Worm (Caenorhabditis elegans) whole organism, early embryonic: Measurements from ENCODE around the gene W05E10.2.
A peak's percentile ranks its signal among the peaks of the same experiment; 100 is the strongest.

Experiments used
- B0310.2 ChIP-seq: sonication (generic microtip); optimal IDR thresholded peaks from 2 replicates; lab custom pipeline; 2016; ENCODE audit warnings: mild to moderate bottlenecking, missing genetic modification characterization, missing compliant biosample characterization
- F13C5.2 ChIP-seq: sonication (generic microtip); optimal IDR thresholded peaks from 2 replicates; lab custom pipeline; 2017; ENCODE audit warnings: mild to moderate bottlenecking, missing genetic modification characterization, inconsistent platforms, missing compliant biosample characterization
- aly-1 ChIP-seq: sonication (generic microtip); optimal IDR thresholded peaks from 2 replicates; lab custom pipeline; 2016; ENCODE audit warnings: missing genetic modification characterization, missing compliant biosample characterization
- ama-1 ChIP-seq: fragments of 150-350 bp; optimal IDR thresholded peaks from 2 replicates; lab custom pipeline; 2014
- ceh-13 ChIP-seq: fragments of 200-800 bp; sonication (Bioruptor generic); optimal IDR thresholded peaks from 2 replicates; lab custom pipeline; 2018; ENCODE audit warnings: mild to moderate bottlenecking, missing genetic modification characterization, missing compliant biosample characterization
- ceh-36 ChIP-seq: sonication (generic microtip); optimal IDR thresholded peaks from 2 replicates; lab custom pipeline; 2016; ENCODE audit warnings: missing genetic modification characterization, inconsistent platforms, missing compliant biosample characterization
- ets-7 ChIP-seq: sonication (generic microtip); optimal IDR thresholded peaks from 2 replicates; lab custom pipeline; 2016; ENCODE audit warnings: missing genotype, missing genetic modification characterization, missing compliant biosample characterization
- flt-1 ChIP-seq: fragments of 200-800 bp; sonication (Bioruptor generic); IDR thresholded peaks from 2 replicates; pipeline ENCODE4 v1.3.6; 2022; ENCODE audit warnings: missing genetic modification characterization, missing compliant biosample characterization
- hmbx-1 ChIP-seq: sonication (generic microtip); optimal IDR thresholded peaks from 2 replicates; lab custom pipeline; 2016; ENCODE audit warnings: mild to moderate bottlenecking, missing genetic modification characterization, missing compliant biosample characterization
- hmg-4 ChIP-seq: fragments of 200-800 bp; sonication (Bioruptor generic); optimal IDR thresholded peaks from 2 replicates; lab custom pipeline; 2018; ENCODE audit warnings: mild to moderate bottlenecking, missing genetic modification characterization, missing compliant biosample characterization
- hnd-1 ChIP-seq: sonication (generic microtip); optimal IDR thresholded peaks from 2 replicates; lab custom pipeline; 2016; ENCODE audit warnings: missing genetic modification characterization, missing compliant biosample characterization
- pes-1 ChIP-seq: fragments of 200-800 bp; sonication (Bioruptor generic); IDR thresholded peaks from 2 replicates; pipeline ENCODE4 v1.3.6; 2022; ENCODE audit warnings: missing genetic modification reagents, missing genetic modification characterization, missing compliant biosample characterization
- scrt-1 ChIP-seq: fragments of 200-800 bp; sonication (Bioruptor generic); IDR thresholded peaks from 2 replicates; pipeline ENCODE4 v1.3.6; 2022; ENCODE audit warnings: missing genetic modification characterization, missing compliant biosample characterization
- sea-1 ChIP-seq: fragments of 200-800 bp; sonication (Bioruptor generic); conservative IDR thresholded peaks from 2 replicates; pipeline ENCODE4 v1.3.6; 2022; ENCODE audit warnings: missing genetic modification characterization, missing compliant biosample characterization
- tbx-11 ChIP-seq: fragments of 200-800 bp; sonication (Bioruptor generic); IDR thresholded peaks from 2 replicates; pipeline ENCODE4 v1.3.6; 2022; ENCODE audit warnings: missing genetic modification characterization, missing compliant biosample characterization
- tbx-37 ChIP-seq: fragments of 200-800 bp; sonication (Bioruptor generic); conservative IDR thresholded peaks from 2 replicates; pipeline ENCODE4 v1.3.6; 2022; ENCODE audit warnings: missing genetic modification reagents, missing genetic modification characterization, missing compliant biosample characterization
- tra-4 ChIP-seq: sonication (generic microtip); optimal IDR thresholded peaks from 2 replicates; lab custom pipeline; 2017; ENCODE audit warnings: missing genetic modification characterization, missing compliant biosample characterization

W05E10.2 gene

DNA sequence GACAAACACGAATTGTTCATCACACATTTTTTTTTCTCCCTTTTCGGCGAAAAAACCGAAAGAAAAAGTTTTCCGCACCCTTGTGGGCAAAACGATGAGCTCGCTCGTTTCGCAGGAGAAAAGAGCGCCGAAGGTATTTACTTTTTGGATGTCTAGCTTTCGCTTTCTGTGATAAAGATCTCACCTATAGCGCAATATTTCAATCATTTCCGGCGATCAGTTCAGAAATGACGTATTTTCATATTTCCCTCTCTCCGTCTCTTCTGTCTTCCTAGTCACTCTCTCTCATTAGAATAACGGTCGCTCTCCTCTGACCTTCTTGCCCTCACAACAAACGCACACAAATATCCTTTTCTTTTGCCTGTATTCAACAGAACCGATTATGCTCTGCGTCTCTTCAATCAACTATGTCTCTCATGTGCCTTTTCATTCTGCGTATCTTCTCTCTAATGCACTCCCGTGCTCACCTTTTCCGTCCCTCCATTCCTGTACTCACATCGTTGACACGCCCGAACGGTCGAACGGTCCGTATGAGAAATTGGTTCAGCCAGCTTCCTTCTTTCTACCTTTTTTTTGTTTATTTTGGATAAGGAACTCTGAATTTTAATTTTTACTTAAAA is 13.1 kb upstream of the W05E10.2 start:
- TF ChIP-seq aly-1 (tag; lab: Kevin White, UChicago) (no peak), hmg-4 (GFP tag; lab: Kevin White, UChicago) (peak; percentile 30)

DNA sequence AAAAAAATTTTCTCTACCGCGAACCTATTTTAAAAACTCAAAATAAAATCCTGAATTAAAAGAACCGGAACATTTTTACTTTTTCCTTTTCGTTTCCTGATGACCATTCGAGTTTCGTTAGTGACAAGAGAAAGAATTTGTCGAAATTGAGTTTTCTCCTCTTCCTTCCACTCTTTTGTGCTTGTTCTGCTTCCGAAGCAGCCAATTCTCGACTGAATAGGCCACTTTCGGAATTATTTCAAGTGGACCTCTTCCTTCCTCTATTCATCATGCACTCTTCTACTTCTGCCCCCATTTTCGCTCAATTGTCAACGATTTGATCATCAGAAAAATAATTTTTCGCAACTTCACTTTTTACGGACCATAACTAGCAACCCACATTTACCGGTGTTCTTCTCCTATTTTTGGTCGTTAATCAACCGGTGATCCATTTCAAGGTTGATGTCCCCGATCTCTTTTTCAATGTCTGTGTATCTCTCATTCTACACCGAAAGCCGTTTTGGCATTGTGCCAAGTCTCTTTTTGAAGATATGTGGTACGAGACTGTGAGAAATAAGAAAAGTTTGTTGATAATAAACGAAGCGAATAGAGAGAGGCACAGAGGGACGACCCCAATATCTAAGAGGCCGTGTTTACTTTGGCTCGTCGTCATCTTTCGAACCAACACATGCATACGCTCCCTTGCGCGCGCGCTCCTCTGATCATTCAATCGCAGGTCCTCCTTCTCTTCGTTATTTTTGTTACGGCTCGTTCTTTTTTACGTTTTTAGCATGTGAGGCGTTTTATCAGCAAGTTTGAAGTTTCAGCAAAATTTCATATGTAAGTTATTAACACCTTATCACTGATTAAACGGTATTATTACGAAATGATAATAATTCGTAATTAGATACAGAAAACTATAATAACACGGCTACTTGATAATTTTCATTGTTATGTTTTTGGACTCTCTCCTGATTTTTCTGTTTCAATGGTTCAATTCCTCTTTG is 12.1 kb upstream of the W05E10.2 start:
- TF ChIP-seq hnd-1 (tag; lab: Kevin White, UChicago) (no peak), ama-1 (lab: Kevin White, UChicago) (no peak), scrt-1 (GFP tag; lab: Robert Waterston, UW) (no peak), F13C5.2 (no peak), aly-1 (tag; lab: Kevin White, UChicago) (no peak), pes-1 (GFP tag; lab: Robert Waterston, UW) (no peak), flt-1 (GFP tag; lab: Robert Waterston, UW) (no peak), hmbx-1 (tag; lab: Kevin White, UChicago) (no peak), tbx-11 (no peak), tra-4 (tag; lab: Kevin White, UChicago) (no peak), B0310.2 (tag; lab: Kevin White, UChicago) (no peak), hmg-4 (GFP tag; lab: Kevin White, UChicago) (no peak), sea-1 (GFP tag; lab: Robert Waterston, UW) (no peak), ceh-13 (GFP tag; lab: Kevin White, UChicago) (no peak), tbx-37 (GFP tag; lab: Robert Waterston, UW) (no peak), ceh-36 (tag; lab: Kevin White, UChicago) (no peak), ets-7 (tag; lab: Kevin White, UChicago) (no peak)

DNA sequence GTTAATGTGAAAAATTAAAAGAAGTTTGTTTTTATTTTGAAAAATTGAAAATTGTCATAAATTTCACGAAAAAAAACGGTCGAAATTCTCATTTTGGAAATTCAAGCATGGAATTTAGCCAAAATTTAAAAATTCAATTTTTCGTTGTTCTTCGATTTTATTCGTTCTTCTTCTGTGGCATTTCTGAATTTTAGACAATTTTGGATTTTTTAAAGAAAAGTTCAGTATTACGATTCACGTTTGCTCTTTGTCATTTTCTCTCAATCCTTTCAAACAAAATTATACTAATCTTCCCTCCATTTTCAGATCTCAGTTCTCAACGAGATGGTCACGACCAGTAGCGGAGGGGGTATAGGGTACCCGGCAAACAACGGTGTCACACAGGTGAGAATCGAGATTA is 11.3 kb upstream of the W05E10.2 start, which contains the start of gene ape-1:
TSS of gene ape-1 (plus strand) at position 301 of the 400 bp plus-strand sequence.
- TF ChIP-seq hnd-1 (tag; lab: Kevin White, UChicago) (no peak), B0310.2 (tag; lab: Kevin White, UChicago) (no peak), pes-1 (GFP tag; lab: Robert Waterston, UW) (no peak), sea-1 (GFP tag; lab: Robert Waterston, UW) (no peak), F13C5.2 (no peak), scrt-1 (GFP tag; lab: Robert Waterston, UW) (no peak), tbx-11 (no peak), tbx-37 (GFP tag; lab: Robert Waterston, UW) (no peak), flt-1 (GFP tag; lab: Robert Waterston, UW) (no peak), ama-1 (lab: Kevin White, UChicago) (no peak), ceh-36 (tag; lab: Kevin White, UChicago) (no peak)

ce11 chrV:11676498-11676897 is 10.5 kb upstream of the W05E10.2 start:
- no peak for TF ChIP-seq pes-1 (GFP tag; lab: Robert Waterston, UW)

DNA sequence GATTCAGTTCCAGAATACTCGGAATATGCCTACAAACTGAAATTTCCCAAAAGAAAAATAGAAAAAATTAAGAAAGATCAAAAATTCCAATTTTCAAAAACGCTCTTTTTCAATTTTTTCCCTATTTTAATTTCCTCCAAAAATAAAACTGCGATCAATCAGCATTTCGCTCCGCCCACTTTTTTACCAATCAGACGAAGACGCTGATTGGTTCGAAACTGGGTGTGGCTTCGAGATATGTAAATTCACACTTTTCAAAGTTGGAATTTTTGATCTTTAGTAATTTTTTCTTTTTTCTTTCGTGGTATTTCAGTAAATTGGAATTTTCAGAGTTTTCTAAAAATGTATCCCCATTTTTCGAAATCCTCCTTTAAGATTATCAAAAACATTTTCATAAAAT is 9.9 kb upstream of the W05E10.2 start:
- TF ChIP-seq hmbx-1 (tag; lab: Kevin White, UChicago) (no peak), tbx-37 (GFP tag; lab: Robert Waterston, UW) (no peak), tbx-11 (no peak), flt-1 (GFP tag; lab: Robert Waterston, UW) (no peak), pes-1 (GFP tag; lab: Robert Waterston, UW) (no peak), ceh-13 (GFP tag; lab: Kevin White, UChicago) (no peak), aly-1 (tag; lab: Kevin White, UChicago) (no peak), hnd-1 (tag; lab: Kevin White, UChicago) (no peak), sea-1 (GFP tag; lab: Robert Waterston, UW) (no peak), ceh-36 (tag; lab: Kevin White, UChicago) (no peak), ama-1 (lab: Kevin White, UChicago) (no peak), B0310.2 (tag; lab: Kevin White, UChicago) (no peak), scrt-1 (GFP tag; lab: Robert Waterston, UW) (no peak)

- TF ChIP-seq ceh-36 (tag; lab: Kevin White, UChicago) (no peak), ets-7 (tag; lab: Kevin White, UChicago) (no peak), F13C5.2 (no peak), flt-1 (GFP tag; lab: Robert Waterston, UW) (no peak), hmbx-1 (tag; lab: Kevin White, UChicago) (no peak), pes-1 (GFP tag; lab: Robert Waterston, UW) (no peak), hnd-1 (tag; lab: Kevin White, UChicago) (no peak), scrt-1 (GFP tag; lab: Robert Waterston, UW) (no peak), tbx-11 (no peak), B0310.2 (tag; lab: Kevin White, UChicago) (no peak), tbx-37 (GFP tag; lab: Robert Waterston, UW) (no peak)
Measured at ce11 chrV:11677494-11677893, 9.5 kb upstream of the W05E10.2 start.
